Fruit fly (Drosophila melanogaster): ENCODE measurements around the gene CG3168.

CG3168 gene

dm6 chrX:6705059-6705802, 34.6 kb downstream of the CG3168 start (continued):
- TF ChIP-seq dan (GFP tag; IDR thresholded peaks at IDR 0.05) = no peak
- no peak for TF ChIP-seq crc (GFP tag; optimal IDR thresholded peaks at IDR 0.05)
- TF ChIP-seq mld (GFP tag; IDR thresholded peaks at IDR 0.05; ENCODE audit: partially characterized antibody) = no peak
- TF ChIP-seq zen (tag; optimal IDR thresholded peaks at IDR 0.05) = no peak
- no peak for TF ChIP-seq Deaf1 (tag; optimal IDR thresholded peaks at IDR 0.05)
- no peak for TF ChIP-seq HLH4C (GFP tag; IDR thresholded peaks at IDR 0.05; ENCODE audit: partially characterized antibody)
- no peak for TF ChIP-seq dati (GFP tag; IDR thresholded peaks at IDR 0.05)
- TF ChIP-seq CG3065 (GFP tag; optimal IDR thresholded peaks at IDR 0.05) = no peak
- no peak for TF ChIP-seq ems (GFP tag; optimal IDR thresholded peaks at IDR 0.05)
- no peak for TF ChIP-seq CG4328 (GFP tag; optimal IDR thresholded peaks at IDR 0.05)
- TF ChIP-seq ERR (GFP tag; optimal IDR thresholded peaks at IDR 0.05) = no peak
- no peak for TF ChIP-seq CG2116 (GFP tag; optimal IDR thresholded peaks at IDR 0.05)
- TF ChIP-seq CG11695 (GFP tag; IDR thresholded peaks at IDR 0.05) = no peak
- no peak for TF ChIP-seq CG33213 (GFP tag; optimal IDR thresholded peaks at IDR 0.05)
- TF ChIP-seq Ptx1 (GFP tag; IDR thresholded peaks at IDR 0.05) = no peak
- no peak for TF ChIP-seq Ets97D (GFP tag; optimal IDR thresholded peaks at IDR 0.05)
- TF ChIP-seq slou (GFP tag; optimal IDR thresholded peaks at IDR 0.05) = no peak
- no peak for TF ChIP-seq Spps (tag; optimal IDR thresholded peaks at IDR 0.05)
- TF ChIP-seq HmgD (GFP tag; optimal IDR thresholded peaks at IDR 0.05) = no peak
- no peak for TF ChIP-seq ato (GFP tag; IDR thresholded peaks at IDR 0.05; ENCODE audit: partially characterized antibody)
- no peak for TF ChIP-seq Taf1 (GFP tag; IDR thresholded peaks at IDR 0.05)
- TF ChIP-seq bigmax (GFP tag; optimal IDR thresholded peaks at IDR 0.05) = no peak
- no peak for TF ChIP-seq nerfin-1 (tag; optimal IDR thresholded peaks at IDR 0.05)
- no peak for TF ChIP-seq abd-A (tag; optimal IDR thresholded peaks at IDR 0.05)
- peak; percentile 10; the same call in 1 of the 2 replicates for TF ChIP-seq vvl (GFP tag; IDR thresholded peaks at IDR 0.05)
- no peak for TF ChIP-seq slp2 (GFP tag; optimal IDR thresholded peaks at IDR 0.05)
- no peak for TF ChIP-seq da (GFP tag; optimal IDR thresholded peaks at IDR 0.05)
- TF ChIP-seq dysf (GFP tag; IDR thresholded peaks at IDR 0.05) = no peak
- TF ChIP-seq Optix (GFP tag; IDR thresholded peaks at IDR 0.05) = no peak
- no peak for TF ChIP-seq CG17612 (GFP tag; IDR thresholded peaks at IDR 0.05)
- no peak for TF ChIP-seq al (GFP tag; IDR thresholded peaks at IDR 0.05)
- no peak for TF ChIP-seq H15 (GFP tag; IDR thresholded peaks at IDR 0.05)
- TF ChIP-seq bab2 (GFP tag; optimal IDR thresholded peaks at IDR 0.05) = no peak
- TF ChIP-seq NK7.1 (GFP tag; optimal IDR thresholded peaks at IDR 0.05) = no peak
- no peak for TF ChIP-seq vnd (GFP tag; IDR thresholded peaks at IDR 0.05; ENCODE audit: partially characterized antibody)
- no peak for TF ChIP-seq onecut (GFP tag; IDR thresholded peaks at IDR 0.05)
- 0 out of 3 replicates have a peak, but pooled peaks have one; percentile 23 for TF ChIP-seq ken (GFP tag; IDR thresholded peaks at IDR 0.05)
- TF ChIP-seq sr (GFP tag; IDR thresholded peaks at IDR 0.05) = no peak
- TF ChIP-seq ase (GFP tag; IDR thresholded peaks at IDR 0.05) = no peak
- TF ChIP-seq CG2712 (tag; optimal IDR thresholded peaks at IDR 0.05) = peak; percentile 19
- TF ChIP-seq gsb (GFP tag; IDR thresholded peaks at IDR 0.05) = no peak
- no peak for TF ChIP-seq CG31224 (GFP tag; IDR thresholded peaks at IDR 0.05)
- TF ChIP-seq cg (GFP tag; optimal IDR thresholded peaks at IDR 0.05) = peak; percentile 58
- TF ChIP-seq Vsx1 (GFP tag; optimal IDR thresholded peaks at IDR 0.05) = no peak
- TF ChIP-seq z (GFP tag; IDR thresholded peaks at IDR 0.05) = no peak
- TF ChIP-seq Oaz (GFP tag; IDR thresholded peaks at IDR 0.05) = no peak
- no peak for TF ChIP-seq salm (tag; optimal IDR thresholded peaks at IDR 0.05)
- peak; percentile 81 for TF ChIP-seq CG14441 (GFP tag; IDR thresholded peaks at IDR 0.05)
- TF ChIP-seq E2f2 (GFP tag; IDR thresholded peaks at IDR 0.05) = no peak
- TF ChIP-seq E2f1 (GFP tag; IDR thresholded peaks at IDR 0.05) = no peak
- peak; percentile 6 for TF ChIP-seq CG9727 (GFP tag; optimal IDR thresholded peaks at IDR 0.05)
- TF ChIP-seq pros (GFP tag; optimal IDR thresholded peaks at IDR 0.05) = no peak

All from whole organism, embryonic.